Worm (Caenorhabditis elegans) whole organism, L2 larva: ENCODE results near the gene T25B9.1.
"Not testable (repeated sequence)": the region's sequence is repeated elsewhere in the genome, so short reads cannot be mapped to it uniquely, and the experiment has no call there.

ENCODE experiments used
- C34F6.9 ChIP-seq: fragments of 150-350 bp; optimal IDR thresholded peaks from 2 replicates; lab custom pipeline; 2014; ENCODE audit warnings: missing biosample characterization, missing genetic modification characterization
- F13H6.1 ChIP-seq: sonication (generic microtip); optimal IDR thresholded peaks from 2 replicates; lab custom pipeline; 2016; ENCODE audit warnings: missing genetic modification characterization, missing compliant biosample characterization
- R02D3.7 ChIP-seq: fragments of 150-350 bp; optimal IDR thresholded peaks from 2 replicates; lab custom pipeline; 2014; ENCODE audit warnings: missing biosample characterization, missing genetic modification characterization
- Y55F3AM.14 ChIP-seq: fragments of 200-800 bp; sonication (Bioruptor generic); optimal IDR thresholded peaks from 2 replicates; lab custom pipeline; 2018; ENCODE audit warnings: mild to moderate bottlenecking, missing genetic modification characterization, missing compliant biosample characterization
- alr-1 ChIP-seq: fragments of 150-350 bp; optimal IDR thresholded peaks from 2 replicates; lab custom pipeline; 2014; ENCODE audit warnings: missing biosample characterization, missing genetic modification characterization
- aly-2 ChIP-seq: fragments of 150-350 bp; optimal IDR thresholded peaks from 2 replicates; lab custom pipeline; 2014; ENCODE audit warnings: missing biosample characterization, missing genetic modification characterization
- ama-1 ChIP-seq: fragments of 150-350 bp; optimal IDR thresholded peaks from 2 replicates; lab custom pipeline; 2018; ENCODE audit warnings: inconsistent platforms
- blmp-1 ChIP-seq: sonication (generic microtip); optimal IDR thresholded peaks from 2 replicates; lab custom pipeline; 2017; ENCODE audit warnings: missing genetic modification characterization, mild to moderate bottlenecking, missing compliant biosample characterization, antibody characterized with exemption, moderate library complexity; ENCODE audit not compliant: insufficient read depth
- ceh-82 ChIP-seq: fragments of 150-350 bp; optimal IDR thresholded peaks from 2 replicates; lab custom pipeline; 2014; ENCODE audit warnings: missing biosample characterization, missing genetic modification characterization
- crh-2 ChIP-seq: sonication (generic microtip); optimal IDR thresholded peaks from 2 replicates; lab custom pipeline; 2017; ENCODE audit warnings: missing biosample characterization, missing genetic modification characterization
- dmd-4 ChIP-seq: sonication (generic microtip); optimal IDR thresholded peaks from 2 replicates; lab custom pipeline; 2017; ENCODE audit warnings: missing biosample characterization, missing genetic modification characterization
- elt-1 ChIP-seq: fragments of 150-350 bp; optimal IDR thresholded peaks from 2 replicates; lab custom pipeline; 2014; ENCODE audit warnings: missing biosample characterization, missing genetic modification characterization
- elt-3 ChIP-seq: sonication (generic microtip); optimal IDR thresholded peaks from 2 replicates; lab custom pipeline; 2017; ENCODE audit warnings: missing biosample characterization, missing genetic modification characterization
- gmeb-1 ChIP-seq: fragments of 150-350 bp; optimal IDR thresholded peaks from 2 replicates; lab custom pipeline; 2014; ENCODE audit warnings: missing biosample characterization, missing genetic modification characterization
- lin-11 ChIP-seq: fragments of 150-350 bp; sonication (generic microtip); optimal IDR thresholded peaks from 2 replicates; lab custom pipeline; 2014; ENCODE audit warnings: missing biosample characterization, missing genetic modification characterization, inconsistent platforms, mixed read lengths
- lin-13 ChIP-seq: fragments of 150-350 bp; optimal IDR thresholded peaks from 2 replicates; lab custom pipeline; 2014; ENCODE audit warnings: missing biosample characterization, missing genetic modification reagents, missing genetic modification characterization
- lin-39 ChIP-seq: fragments of 150-350 bp; optimal IDR thresholded peaks from 2 replicates; lab custom pipeline; 2014; ENCODE audit warnings: missing biosample characterization, missing genetic modification reagents, missing genetic modification characterization
- mab-5 ChIP-seq: fragments of 150-350 bp; optimal IDR thresholded peaks from 2 replicates; lab custom pipeline; 2014; ENCODE audit warnings: missing biosample characterization, missing genetic modification characterization
- mbf-1 ChIP-seq: sonication (generic microtip); optimal IDR thresholded peaks from 2 replicates; lab custom pipeline; 2017; ENCODE audit warnings: missing biosample characterization, missing genetic modification characterization
- nhr-11 ChIP-seq: fragments of 150-350 bp; optimal IDR thresholded peaks from 2 replicates; lab custom pipeline; 2014; ENCODE audit warnings: missing biosample characterization, missing genetic modification characterization
- nhr-129 ChIP-seq: fragments of 150-350 bp; optimal IDR thresholded peaks from 2 replicates; lab custom pipeline; 2014; ENCODE audit warnings: missing biosample characterization, missing genetic modification characterization
- nhr-21 ChIP-seq: fragments of 150-350 bp; optimal IDR thresholded peaks from 2 replicates; lab custom pipeline; 2014; ENCODE audit warnings: missing biosample characterization, missing genetic modification characterization
- nhr-23 ChIP-seq: fragments of 150-350 bp; optimal IDR thresholded peaks from 2 replicates; lab custom pipeline; 2014; ENCODE audit warnings: missing biosample characterization, missing genetic modification reagents, missing genetic modification characterization
- nhr-237 ChIP-seq: fragments of 150-350 bp; optimal IDR thresholded peaks from 2 replicates; lab custom pipeline; 2014; ENCODE audit warnings: missing biosample characterization, missing genetic modification characterization
- nhr-25 ChIP-seq: fragments of 150-350 bp; sonication (generic microtip); optimal IDR thresholded peaks from 3 replicates; lab custom pipeline; 2014; ENCODE audit warnings: missing biosample characterization, missing genetic modification characterization
- nhr-77 ChIP-seq: fragments of 150-350 bp; optimal IDR thresholded peaks from 2 replicates; lab custom pipeline; 2014; ENCODE audit warnings: missing biosample characterization, missing genetic modification characterization
- peb-1 ChIP-seq: fragments of 150-350 bp; optimal IDR thresholded peaks from 2 replicates; lab custom pipeline; 2014; ENCODE audit warnings: missing biosample characterization, missing genetic modification characterization
- sem-4 ChIP-seq: fragments of 150-350 bp; optimal IDR thresholded peaks from 2 replicates; lab custom pipeline; 2014; ENCODE audit warnings: missing biosample characterization, missing genetic modification reagents, missing genetic modification characterization
- skn-1 ChIP-seq: sonication (generic microtip); optimal IDR thresholded peaks from 2 replicates; lab custom pipeline; 2017; ENCODE audit warnings: missing biosample characterization, missing genetic modification characterization
- sma-9 ChIP-seq, 2 experiments: fragments of 150-350 bp in 1 of 2; sonication (generic microtip) in 1 of 2; optimal IDR thresholded peaks; 2 replicates each; lab custom pipeline; 2014 to 2016; ENCODE audit warnings: missing genetic modification characterization in 2 of 2, mild to moderate bottlenecking in 1 of 2, missing biosample characterization in 1 of 2, missing compliant biosample characterization in 1 of 2, missing genetic modification reagents in 1 of 2, moderate library complexity in 1 of 2
- snpc-4 ChIP-seq: fragments of 150-350 bp; optimal IDR thresholded peaks from 2 replicates; lab custom pipeline; 2014; ENCODE audit warnings: missing biosample characterization, missing genetic modification characterization
- unc-39 ChIP-seq: fragments of 150-350 bp; optimal IDR thresholded peaks from 2 replicates; lab custom pipeline; 2014; ENCODE audit warnings: missing biosample characterization, missing genetic modification characterization
- unc-62 ChIP-seq: fragments of 150-350 bp; optimal IDR thresholded peaks from 2 replicates; lab custom pipeline; 2014; ENCODE audit warnings: missing biosample characterization, missing genetic modification reagents, missing genetic modification characterization
- zag-1 ChIP-seq: fragments of 150-350 bp; optimal IDR thresholded peaks from 2 replicates; lab custom pipeline; 2014; ENCODE audit warnings: missing biosample characterization, missing genetic modification characterization
- ztf-1 ChIP-seq: fragments of 200-800 bp; sonication (Bioruptor generic); conservative IDR thresholded peaks from 2 replicates; pipeline ENCODE4 v1.3.6; 2022; ENCODE audit warnings: missing genetic modification characterization, missing compliant biosample characterization
- ztf-4 ChIP-seq: fragments of 150-350 bp; optimal IDR thresholded peaks from 2 replicates; lab custom pipeline; 2014; ENCODE audit warnings: missing biosample characterization, missing genetic modification characterization

Gene T25B9.1

ce11 chrIV:10764206-10764605 lies 14.3 kb upstream of the T25B9.1 start, which contains the start of gene T25B9.11:
T25B9.11 (plus strand) TSS chrIV:10764506.
- TF ChIP-seq ztf-1 (GFP tag; lab: Robert Waterston, UW) (no peak), lin-39 (tag; lab: Kevin White, UChicago) (no peak), ceh-82 (tag; lab: Kevin White, UChicago) (no peak), elt-3 (no peak), dmd-4 (tag; lab: Kevin White, UChicago) (no peak), nhr-77 (tag; lab: Kevin White, UChicago) (no peak), unc-39 (tag; lab: Kevin White, UChicago) (no peak), nhr-21 (no peak), nhr-23 (no peak), ama-1 (lab: Kevin White, UChicago) (no peak), C34F6.9 (tag; lab: Kevin White, UChicago) (no peak), F13H6.1 (tag; lab: Kevin White, UChicago) (no peak), aly-2 (tag; lab: Kevin White, UChicago) (no peak), lin-11 (tag; lab: Kevin White, UChicago) (no peak), gmeb-1 (tag; lab: Kevin White, UChicago) (no peak), skn-1 (tag; lab: Kevin White, UChicago) (no peak), nhr-237 (tag; lab: Kevin White, UChicago) (no peak), nhr-129 (tag; lab: Kevin White, UChicago) (no peak), alr-1 (no peak)

ce11 chrIV:10761344-10761743 lies 11.4 kb upstream of the T25B9.1 start, which contains the start of gene ugt-54:
ugt-54 (plus strand) TSS chrIV:10761698.
- no peak for TF ChIP-seq ama-1 (lab: Kevin White, UChicago)
- no peak for TF ChIP-seq nhr-77 (tag; lab: Kevin White, UChicago)
- TF ChIP-seq lin-11 (tag; lab: Kevin White, UChicago), result no peak
- no peak for TF ChIP-seq skn-1 (tag; lab: Kevin White, UChicago)
- TF ChIP-seq aly-2 (tag; lab: Kevin White, UChicago), result no peak
- no peak for TF ChIP-seq nhr-237 (tag; lab: Kevin White, UChicago)

- TF ChIP-seq elt-3 (no peak), mab-5 (tag; lab: Kevin White, UChicago) (no peak), peb-1 (tag; lab: Kevin White, UChicago) (no peak), dmd-4 (tag; lab: Kevin White, UChicago) (no peak), lin-11 (tag; lab: Kevin White, UChicago) (no peak), nhr-23 (no peak), nhr-129 (tag; lab: Kevin White, UChicago) (no peak), nhr-237 (tag; lab: Kevin White, UChicago) (no peak), zag-1 (tag; lab: Kevin White, UChicago) (no peak)
Measured at ce11 chrIV:10757616-10758193, 7.8 kb upstream of the T25B9.1 start, which contains the start of the genes T25B9.4 and T25B9.6. T25B9.4 (minus strand) TSS chrIV:10757716. T25B9.6 (plus strand) TSS chrIV:10758143.

- TF ChIP-seq ama-1 (lab: Kevin White, UChicago) (no peak), crh-2 (tag; lab: Kevin White, UChicago) (no peak), mab-5 (tag; lab: Kevin White, UChicago) (no peak), nhr-11 (tag; lab: Kevin White, UChicago) (no peak), blmp-1 (no peak), sem-4 (tag; lab: Kevin White, UChicago) (no peak), lin-39 (tag; lab: Kevin White, UChicago) (no peak), ztf-4 (tag; lab: Kevin White, UChicago) (no peak)
Measured at ce11 chrIV:10754685-10755084, 4.7 kb upstream of the T25B9.1 start, which contains the start of gene T25B9.5. T25B9.5 (minus strand) TSS chrIV:10754785.

- TF ChIP-seq ceh-82, nhr-237, elt-1 (tag; lab: Kevin White, UChicago): not testable (repeated sequence)
Measured at ce11 chrIV:10751740-10752139, 1.8 kb upstream of the T25B9.1 start, which contains the start of gene T25B9.2. T25B9.2 (minus strand) TSS chrIV:10751840.

ce11 chrIV:10745332-10745731 lies 4.6 kb downstream of the T25B9.1 start:
- TF ChIP-seq Y55F3AM.14 (GFP tag; lab: Kevin White, UChicago) (no peak), nhr-25 (tag; lab: Kevin White, UChicago) (no peak), gmeb-1 (tag; lab: Kevin White, UChicago) (no peak), mab-5 (tag; lab: Kevin White, UChicago) (no peak), nhr-129 (tag; lab: Kevin White, UChicago) (no peak), elt-1 (tag; lab: Kevin White, UChicago) (no peak), dmd-4 (tag; lab: Kevin White, UChicago) (no peak), R02D3.7 (tag; lab: Kevin White, UChicago) (no peak), lin-13 (no peak), mbf-1 (tag; lab: Kevin White, UChicago) (no peak), zag-1 (tag; lab: Kevin White, UChicago) (no peak), nhr-237 (tag; lab: Kevin White, UChicago) (no peak), C34F6.9 (tag; lab: Kevin White, UChicago) (no peak), nhr-11 (tag; lab: Kevin White, UChicago) (no peak), unc-62 (GFP tag; lab: Kevin White, UChicago) (no peak), snpc-4 (tag; lab: Kevin White, UChicago) (no peak), sma-9 (GFP tag; optimal IDR thresholded peaks at IDR 0.05; lab: Kevin White, UChicago) (no peak), sma-9 (tag; optimal IDR thresholded peaks at IDR 0.05; lab: Kevin White, UChicago) (no peak)
